Worm (Caenorhabditis elegans): ENCODE data around the gene arrd-4.

DNA sequence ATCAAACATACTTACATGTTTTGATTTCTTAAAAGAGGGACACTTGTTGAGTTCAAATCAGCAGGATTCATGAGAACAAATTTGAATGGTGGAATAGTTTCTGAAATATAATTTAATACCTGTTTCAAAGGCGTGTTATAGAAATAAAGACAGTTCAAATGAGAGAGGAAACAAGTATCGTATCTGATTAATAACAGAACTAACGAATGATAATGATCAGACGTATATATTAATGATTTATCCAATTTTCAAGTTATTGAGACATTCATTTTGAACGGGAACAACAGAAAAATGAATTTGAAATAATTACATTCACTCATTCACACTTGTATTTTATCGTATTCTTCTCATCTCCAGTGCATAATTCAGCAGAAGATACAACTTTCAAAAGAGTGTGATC lies 17.5 kb upstream of the arrd-4 start, which contains the start of gene chil-4:
- TF ChIP-seq xbp-1 (tag; optimal IDR thresholded peaks at IDR 0.05), result no peak
- TF ChIP-seq fos-1 (tag; optimal IDR thresholded peaks at IDR 0.05), result no peak

Measured in whole organism, L1 larva.